Worm (Caenorhabditis elegans) whole organism, L4/young adult: ENCODE results near the gene srz-47.

ENCODE experiments used
- W03F9.2 ChIP-seq: fragments of 150-350 bp; optimal IDR thresholded peaks from 2 replicates; lab custom pipeline; 2014; ENCODE audit warnings: missing biosample characterization, missing genetic modification characterization
- dao-5 ChIP-seq: sonication (generic microtip); optimal IDR thresholded peaks from 2 replicates; lab custom pipeline; 2016; ENCODE audit warnings: missing genotype, missing genetic modification characterization, moderate library complexity, missing compliant biosample characterization
- him-1 ChIP-seq: sonication (generic microtip); optimal IDR thresholded peaks from 2 replicates; lab custom pipeline; 2016; ENCODE audit warnings: missing genotype, missing genetic modification reagents, missing genetic modification characterization, missing compliant biosample characterization

DNA sequence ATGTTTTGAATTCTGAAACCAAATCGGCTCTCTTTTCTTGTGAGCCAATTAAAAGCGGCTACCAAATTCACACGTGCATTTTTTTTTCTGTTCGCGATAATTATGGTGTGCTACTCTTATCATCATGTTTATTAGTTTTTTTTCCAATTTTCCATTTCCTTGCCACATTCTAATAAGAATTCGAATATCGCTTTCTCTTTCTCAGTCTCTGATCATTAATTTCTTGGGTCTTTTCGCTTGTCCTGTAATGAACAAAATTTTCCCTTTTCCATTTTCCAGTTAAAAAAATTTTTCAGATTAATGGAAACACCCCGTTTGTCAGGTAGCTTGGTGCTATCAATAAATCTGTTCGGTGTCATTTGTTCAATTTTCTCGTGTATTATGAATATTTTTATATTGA, 20.6 kb downstream of the srz-47 start, which contains the start of gene srbc-26:
- TF ChIP-seq dao-5 (tag; lab: Kevin White, UChicago) (no peak), W03F9.2 (tag; lab: Kevin White, UChicago) (no peak), him-1 (tag; lab: Kevin White, UChicago) (no peak)
